Worm (Caenorhabditis elegans) whole organism, L4 larva: ENCODE measurements around the gene F59B10.5.
A peak's percentile ranks its signal among the peaks of the same experiment; 100 is the strongest.

Source experiments
- F26F4.8 ChIP-seq: fragments of 200-800 bp; sonication (Bioruptor generic); conservative IDR thresholded peaks from 2 replicates; pipeline ENCODE4 v1.3.6; 2022; ENCODE audit warnings: missing genetic modification characterization, missing compliant biosample characterization
- R02D3.7 ChIP-seq: fragments of 150-350 bp; sonication (generic microtip); optimal IDR thresholded peaks from 3 replicates; lab custom pipeline; 2014; ENCODE audit warnings: missing biosample characterization, missing genetic modification characterization
- Y105C5A.15 ChIP-seq: fragments of 200-800 bp; sonication (Bioruptor generic); IDR thresholded peaks from 2 replicates; pipeline ENCODE4 v1.3.6; 2022; ENCODE audit warnings: missing genetic modification characterization, missing compliant biosample characterization
- Y48G9A.11 ChIP-seq: fragments of 200-800 bp; sonication (Bioruptor generic); IDR thresholded peaks from 2 replicates; pipeline ENCODE4 v1.3.6; 2022; ENCODE audit warnings: missing genetic modification reagents, missing genetic modification characterization, missing compliant biosample characterization
- Y75B8A.6 ChIP-seq: fragments of 200-800 bp; sonication (Bioruptor generic); IDR thresholded peaks from 2 replicates; pipeline ENCODE4 v1.3.6; 2022; ENCODE audit warnings: missing genetic modification reagents, missing genetic modification characterization, missing compliant biosample characterization
- ZK337.2 ChIP-seq: fragments of 200-800 bp; sonication (Bioruptor generic); IDR thresholded peaks from 2 replicates; pipeline ENCODE4 v1.3.6; 2022; ENCODE audit warnings: missing genetic modification reagents, missing genetic modification characterization, missing compliant biosample characterization
- ama-1 ChIP-seq: fragments of 150-350 bp; optimal IDR thresholded peaks from 2 replicates; lab custom pipeline; 2014; ENCODE audit warnings: inconsistent platforms, mixed read lengths
- attf-4 ChIP-seq: sonication (generic microtip); optimal IDR thresholded peaks from 3 replicates; lab custom pipeline; 2017; ENCODE audit warnings: missing biosample characterization, missing genetic modification characterization
- ceh-28 ChIP-seq: fragments of 150-350 bp; optimal IDR thresholded peaks from 2 replicates; lab custom pipeline; 2014; ENCODE audit warnings: missing biosample characterization, missing genetic modification reagents, missing genetic modification characterization
- cey-2 ChIP-seq: sonication (generic microtip); optimal IDR thresholded peaks from 3 replicates; lab custom pipeline; 2017; ENCODE audit warnings: missing genetic modification characterization, mild to moderate bottlenecking, missing compliant biosample characterization, antibody characterized with exemption, borderline replicate concordance; ENCODE audit not compliant: insufficient read depth
- ctbp-1 ChIP-seq: fragments of 200-800 bp; sonication (Bioruptor generic); IDR thresholded peaks from 2 replicates; pipeline ENCODE4 v1.3.6; 2022; ENCODE audit warnings: missing genetic modification reagents, missing genetic modification characterization, missing compliant biosample characterization
- daf-16 ChIP-seq, 3 experiments: sonication (generic microtip); optimal IDR thresholded peaks; 2 replicates each; lab custom pipeline; 2016 to 2017; ENCODE audit warnings: missing genetic modification characterization in 3 of 3, missing genetic modification reagents in 3 of 3, mild to moderate bottlenecking in 2 of 3, missing compliant biosample characterization in 2 of 3, missing biosample characterization in 1 of 3, moderate library complexity in 1 of 3
- dmd-8 ChIP-seq: fragments of 200-800 bp; sonication (Bioruptor generic); IDR thresholded peaks from 2 replicates; pipeline ENCODE4 v1.3.6; 2022; ENCODE audit warnings: missing genetic modification characterization, missing compliant biosample characterization
- dmd-9 ChIP-seq: fragments of 200-800 bp; sonication (Bioruptor generic); IDR thresholded peaks from 2 replicates; pipeline ENCODE4 v1.3.6; 2022; ENCODE audit warnings: missing genetic modification reagents, missing genetic modification characterization, missing compliant biosample characterization
- dpl-1 ChIP-seq: fragments of 150-350 bp; optimal IDR thresholded peaks from 2 replicates; lab custom pipeline; 2014; ENCODE audit warnings: missing biosample characterization, missing genetic modification reagents, missing genetic modification characterization
- dve-1 ChIP-seq: sonication (generic microtip); optimal IDR thresholded peaks from 2 replicates; lab custom pipeline; 2017; ENCODE audit warnings: antibody characterized with exemption, mild to moderate bottlenecking, missing genetic modification characterization, missing compliant biosample characterization; ENCODE audit not compliant: insufficient read depth
- fkh-10 ChIP-seq: fragments of 150-350 bp; optimal IDR thresholded peaks from 2 replicates; lab custom pipeline; 2014; ENCODE audit warnings: missing biosample characterization, missing genetic modification reagents, missing genetic modification characterization
- hif-1 ChIP-seq, 2 experiments: sonication (generic microtip); optimal IDR thresholded peaks; 2 replicates each; lab custom pipeline; 2016 to 2017; ENCODE audit warnings: missing compliant biosample characterization in 2 of 2, missing genetic modification characterization in 2 of 2, missing genetic modification reagents in 2 of 2, missing genotype in 2 of 2, mild to moderate bottlenecking in 1 of 2
- hlh-11 ChIP-seq: fragments of 200-800 bp; sonication (Bioruptor generic); optimal IDR thresholded peaks from 2 replicates; lab custom pipeline; 2018; ENCODE audit warnings: mild to moderate bottlenecking, missing genetic modification characterization, missing compliant biosample characterization
- jun-1 ChIP-seq: fragments of 150-350 bp; optimal IDR thresholded peaks from 2 replicates; lab custom pipeline; 2014; ENCODE audit warnings: missing biosample characterization, missing genetic modification reagents, missing genetic modification characterization
- lim-7 ChIP-seq: fragments of 200-800 bp; sonication (Bioruptor generic); IDR thresholded peaks from 2 replicates; pipeline ENCODE4 v1.3.6; 2022; ENCODE audit warnings: missing genetic modification characterization, missing compliant biosample characterization
- lin-1 ChIP-seq: fragments of 200-800 bp; sonication (Bioruptor generic); IDR thresholded peaks from 2 replicates; pipeline ENCODE4 v1.3.6; 2022; ENCODE audit warnings: missing genetic modification reagents, missing genetic modification characterization, missing compliant biosample characterization
- lin-38 ChIP-seq: fragments of 200-800 bp; sonication (Bioruptor generic); IDR thresholded peaks from 2 replicates; pipeline ENCODE4 v1.3.6; 2022; ENCODE audit warnings: missing genetic modification reagents, missing genetic modification characterization, missing compliant biosample characterization
- lsy-2 ChIP-seq, 2 experiments: fragments of 150-350 bp in 1 of 2; sonication (generic microtip) in 1 of 2; optimal IDR thresholded peaks; 2 replicates each; lab custom pipeline; 2014 to 2017; ENCODE audit warnings: missing biosample characterization in 2 of 2, missing genetic modification characterization in 2 of 2
- madf-5 ChIP-seq, 2 experiments: fragments of 200-800 bp; sonication (Bioruptor generic); IDR thresholded peaks; 2 replicates each; pipeline ENCODE4 v1.3.6; 2022; ENCODE audit warnings: missing compliant biosample characterization in 2 of 2, missing genetic modification characterization in 2 of 2
- madf-9 ChIP-seq: fragments of 200-800 bp; sonication (Bioruptor generic); conservative IDR thresholded peaks from 2 replicates; pipeline ENCODE4 v1.3.6; 2022; ENCODE audit warnings: missing genetic modification reagents, missing genetic modification characterization, missing compliant biosample characterization
- mdl-1 ChIP-seq, 2 experiments: fragments of 150-350 bp in 1 of 2; sonication (generic microtip) in 1 of 2; optimal IDR thresholded peaks; 2 replicates each; lab custom pipeline; 2014 to 2017; ENCODE audit warnings: missing biosample characterization in 2 of 2, missing genetic modification characterization in 2 of 2
- mdt-29 ChIP-seq: fragments of 200-800 bp; sonication (Bioruptor generic); IDR thresholded peaks from 2 replicates; pipeline ENCODE4 v1.3.6; 2022; ENCODE audit warnings: missing genetic modification reagents, missing genetic modification characterization, missing compliant biosample characterization
- mep-1 ChIP-seq: fragments of 150-350 bp; sonication (generic microtip); optimal IDR thresholded peaks from 3 replicates; lab custom pipeline; 2014; ENCODE audit warnings: missing biosample characterization, missing genetic modification characterization
- mes-2 ChIP-seq: sonication (generic microtip); optimal IDR thresholded peaks from 2 replicates; lab custom pipeline; 2016; ENCODE audit warnings: missing genotype, mild to moderate bottlenecking, missing genetic modification characterization, missing compliant biosample characterization; ENCODE audit not compliant: poor library complexity, severe bottlenecking
- nhr-11 ChIP-seq: fragments of 150-350 bp; optimal IDR thresholded peaks from 2 replicates; lab custom pipeline; 2014; ENCODE audit warnings: missing biosample characterization, missing genetic modification characterization
- nhr-28 ChIP-seq: fragments of 150-350 bp; optimal IDR thresholded peaks from 2 replicates; lab custom pipeline; 2014; ENCODE audit warnings: missing biosample characterization, missing genetic modification characterization
- nhr-77 ChIP-seq: fragments of 150-350 bp; optimal IDR thresholded peaks from 2 replicates; lab custom pipeline; 2014; ENCODE audit warnings: missing biosample characterization, missing genetic modification characterization
- pha-4 ChIP-seq, 2 experiments: fragments of 150-350 bp in 1 of 2; fragments of 200-800 bp in 1 of 2; sonication (Bioruptor generic) in 1 of 2; IDR thresholded peaks in 1 of 2; optimal IDR thresholded peaks in 1 of 2; 2 replicates each; pipeline versions ENCODE4 v1.3.6 to Lab custom; 2014 to 2022; ENCODE audit warnings: missing genetic modification characterization in 2 of 2, missing genetic modification reagents in 2 of 2, missing biosample characterization in 1 of 2, missing compliant biosample characterization in 1 of 2
- php-3 ChIP-seq: fragments of 200-800 bp; sonication (Bioruptor generic); IDR thresholded peaks from 2 replicates; pipeline ENCODE4 v1.3.6; 2022; ENCODE audit warnings: missing genetic modification reagents, missing genetic modification characterization, missing compliant biosample characterization
- rbr-2 ChIP-seq: sonication (generic microtip); optimal IDR thresholded peaks from 2 replicates; lab custom pipeline; 2016; ENCODE audit warnings: missing genotype, missing genetic modification characterization, missing compliant biosample characterization
- saeg-2 ChIP-seq: fragments of 200-800 bp; sonication (Bioruptor generic); IDR thresholded peaks from 2 replicates; pipeline ENCODE4 v1.3.6; 2022; ENCODE audit warnings: missing genetic modification reagents, missing genetic modification characterization, missing compliant biosample characterization
- sdz-12 ChIP-seq: fragments of 200-800 bp; sonication (Bioruptor generic); optimal IDR thresholded peaks from 2 replicates; lab custom pipeline; 2018; ENCODE audit warnings: mild to moderate bottlenecking, missing genetic modification characterization, missing compliant biosample characterization
- skn-1 ChIP-seq: fragments of 150-350 bp; optimal IDR thresholded peaks from 2 replicates; lab custom pipeline; 2014; ENCODE audit warnings: missing biosample characterization, missing genetic modification characterization
- snpc-4 ChIP-seq: fragments of 150-350 bp; optimal IDR thresholded peaks from 2 replicates; lab custom pipeline; 2014; ENCODE audit warnings: missing biosample characterization, missing genetic modification characterization
- tag-97 ChIP-seq: fragments of 200-800 bp; sonication (Bioruptor generic); IDR thresholded peaks from 2 replicates; pipeline ENCODE4 v1.3.6; 2022; ENCODE audit warnings: missing genetic modification characterization, missing compliant biosample characterization
- tra-1 ChIP-seq: fragments of 200-800 bp; sonication (Bioruptor generic); IDR thresholded peaks from 2 replicates; pipeline ENCODE4 v1.3.6; 2022; ENCODE audit warnings: missing genetic modification reagents, missing genetic modification characterization, missing compliant biosample characterization
- unc-130 ChIP-seq: sonication (generic microtip); optimal IDR thresholded peaks from 2 replicates; lab custom pipeline; 2016; ENCODE audit warnings: missing genetic modification reagents, missing genetic modification characterization, missing compliant biosample characterization
- unc-62 ChIP-seq, 3 experiments: fragments of 150-350 bp in 1 of 3; sonication (generic microtip); optimal IDR thresholded peaks in 2 of 3; peaks in 1 of 3; 1 replicate in 1 of 3; 2 replicates in 2 of 3; lab custom pipeline; 2014 to 2017; ENCODE audit warnings: missing biosample characterization in 3 of 3, missing genetic modification characterization in 3 of 3, missing genetic modification reagents in 3 of 3, missing genotype in 1 of 3

Gene F59B10.5

DNA sequence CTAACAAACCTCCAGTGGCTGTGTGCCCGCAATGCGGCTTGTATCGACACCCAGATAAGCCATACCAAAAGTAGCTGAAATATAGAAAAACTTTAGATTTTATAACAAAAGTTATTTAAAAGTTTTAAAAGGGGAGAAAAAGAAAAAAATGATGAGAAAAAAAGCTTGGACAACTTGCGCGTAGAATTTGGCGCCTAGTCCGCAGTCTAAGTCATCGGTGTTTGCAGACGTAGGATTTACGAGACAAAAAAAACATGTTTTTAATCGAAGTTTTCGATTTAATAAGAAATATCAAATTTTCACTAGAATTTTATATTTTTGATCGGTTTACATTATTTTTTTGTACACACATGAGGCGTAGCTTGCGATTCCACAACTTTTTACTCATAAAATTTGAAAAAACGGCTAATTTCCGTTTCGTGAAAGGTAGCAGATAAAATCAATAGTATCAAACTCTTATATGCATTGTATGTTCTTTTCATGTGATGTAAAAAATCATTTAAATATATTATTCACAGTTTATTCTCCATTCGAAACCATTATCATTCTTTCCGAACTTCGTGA, 18.5 kb upstream of the F59B10.5 start, which contains the start of gene pro-1 (continued):
- TF ChIP-seq pha-4 (GFP tag; IDR thresholded peaks at IDR 0.05; lab: Robert Waterston, UW) (peak; percentile 87), pha-4 (tag; optimal IDR thresholded peaks at IDR 0.05; lab: Kevin White, UChicago) (peak; percentile 32), dmd-9 (GFP tag; lab: Robert Waterston, UW) (peak; percentile 75; the same call in 1 of the 2 replicates), php-3 (GFP tag; lab: Robert Waterston, UW) (peak; percentile 80), attf-4 (tag; lab: Kevin White, UChicago) (no peak), lim-7 (peak; percentile 70; the same call in 1 of the 2 replicates), mdt-29 (GFP tag; lab: Robert Waterston, UW) (peak; percentile 89), F26F4.8 (GFP tag; lab: Robert Waterston, UW) (no peak), nhr-77 (tag; lab: Kevin White, UChicago) (peak; percentile 72), snpc-4 (no peak), R02D3.7 (tag; lab: Kevin White, UChicago) (peak; percentile 80), unc-62 (GFP tag; optimal IDR thresholded peaks at IDR 0.05 in 1 of 2; lab: Kevin White, UChicago) (peak in 1 of 2 experiments; percentile 90), unc-62 (tag; optimal IDR thresholded peaks at IDR 0.05; lab: Kevin White, UChicago) (no peak), ama-1 (peak; percentile 92), Y105C5A.15 (GFP tag; lab: Robert Waterston, UW) (peak; percentile 50; the same call in 1 of the 2 replicates), ceh-28 (tag; lab: Kevin White, UChicago) (peak; percentile 52), lin-38 (peak; percentile 84), daf-16 (GFP tag; optimal IDR thresholded peaks at IDR 0.05; lab: Kevin White, UChicago) (peak in 1 of 2 experiments; percentile 37), daf-16 (tag; optimal IDR thresholded peaks at IDR 0.05; lab: Kevin White, UChicago) (peak; percentile 87), tag-97 (GFP tag; lab: Robert Waterston, UW) (peak; percentile 72; the same call in 1 of the 2 replicates), saeg-2 (peak; percentile 83), hif-1 (tag; optimal IDR thresholded peaks at IDR 0.05; lab: Kevin White, UChicago) (peak in 1 of 2 experiments; percentile 84), dmd-8 (GFP tag; lab: Robert Waterston, UW) (0 out of 2 replicates have a peak, but pooled peaks have one; percentile 39), sdz-12 (GFP tag; lab: Kevin White, UChicago) (peak; percentile 98), mdl-1 (tag; optimal IDR thresholded peaks at IDR 0.05; lab: Kevin White, UChicago) (peak; percentile 6 to 13), ctbp-1 (peak; percentile 96), Y75B8A.6 (peak; percentile 45; the same call in 1 of the 2 replicates), nhr-28 (peak; percentile 47)

DNA sequence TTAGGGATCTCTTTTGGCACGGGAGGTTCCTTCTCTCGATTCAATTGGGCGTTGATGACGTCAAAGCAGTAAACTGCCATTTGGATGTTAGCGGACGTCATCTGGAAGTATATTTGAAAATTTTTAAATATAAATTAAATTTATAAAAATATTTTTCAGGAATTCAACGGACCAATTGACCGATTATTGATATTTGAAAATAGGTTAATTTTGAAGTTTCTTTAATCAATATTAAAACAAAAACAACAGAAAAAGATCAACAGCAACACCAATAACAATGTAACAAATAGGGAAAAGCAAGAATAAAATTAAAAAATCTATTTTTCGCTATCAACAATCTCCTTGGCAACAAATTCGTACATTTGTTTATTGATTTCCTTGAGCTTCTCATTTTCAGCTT, 15.7 kb upstream of the F59B10.5 start, which contains the start of gene R166.3:
Gene R166.3 (minus strand): TSS at position 101 of the 400 bp plus-strand sequence.
- peak; percentile 31; the same call in 1 of the 2 replicates for TF ChIP-seq lin-38
- no peak for TF ChIP-seq skn-1

DNA sequence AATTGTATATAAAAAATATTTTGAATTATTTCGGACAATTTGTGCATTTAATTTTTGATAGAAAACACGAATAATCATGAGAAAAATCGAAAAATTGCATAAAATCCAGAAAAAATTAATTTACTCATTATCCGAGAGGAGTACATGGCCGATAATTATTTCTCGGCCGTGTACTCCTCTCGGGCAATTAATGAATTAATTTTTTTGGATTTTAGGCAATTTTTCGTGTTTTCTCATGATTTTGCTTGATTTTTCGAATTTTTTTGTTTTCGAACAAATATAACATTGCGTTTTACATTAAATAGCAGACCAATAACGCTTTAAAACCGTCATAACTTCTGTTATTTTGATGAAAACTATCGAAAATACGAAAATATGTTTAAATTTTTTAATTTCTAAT, 14.5 kb upstream of the F59B10.5 start:
- TF ChIP-seq cey-2 (tag; lab: Kevin White, UChicago) (no peak), hlh-11 (tag; lab: Kevin White, UChicago) (peak; percentile 43), dve-1 (peak; percentile 60), madf-5 (GFP tag; IDR thresholded peaks at IDR 0.05; lab: Robert Waterston, UW) (0 out of 4 replicates have a peak, but pooled peaks of 1 of the 2 experiments have one; percentile 36), unc-130 (GFP tag; lab: Kevin White, UChicago) (peak; percentile 63), fkh-10 (GFP tag; lab: Kevin White, UChicago) (no peak), dpl-1 (GFP tag; lab: Kevin White, UChicago) (peak; percentile 70), rbr-2 (peak; percentile 30), pha-4 (GFP tag; IDR thresholded peaks at IDR 0.05; lab: Robert Waterston, UW) (no peak), pha-4 (tag; optimal IDR thresholded peaks at IDR 0.05; lab: Kevin White, UChicago) (no peak), nhr-11 (peak; percentile 45), mes-2 (tag; lab: Kevin White, UChicago) (peak; percentile 97), lsy-2 (tag; optimal IDR thresholded peaks at IDR 0.05; lab: Kevin White, UChicago) (peak in 1 of 2 experiments; percentile 75), madf-9 (GFP tag; lab: Robert Waterston, UW) (peak; percentile 72), Y75B8A.6 (no peak), mep-1 (tag; lab: Kevin White, UChicago) (peak; percentile 42), Y48G9A.11 (peak; percentile 68; the same call in 1 of the 2 replicates), jun-1 (tag; lab: Kevin White, UChicago) (no peak), lin-38 (peak; percentile 63), tra-1 (peak; percentile 66), ZK337.2 (GFP tag; lab: Robert Waterston, UW) (peak; percentile 85), tag-97 (GFP tag; lab: Robert Waterston, UW) (0 out of 2 replicates have a peak, but pooled peaks have one; percentile 73), hif-1 (tag; optimal IDR thresholded peaks at IDR 0.05; lab: Kevin White, UChicago) (peak in 1 of 2 experiments; percentile 78), lin-1 (no peak)
